Fruit fly (Drosophila melanogaster) whole organism, embryonic: Measurements from ENCODE around the gene CG13896.

Experiments
- BEAF-32 ChIP-seq: fragments of 200-800 bp; sonication (Bioruptor generic); optimal IDR thresholded peaks from 3 replicates; lab custom pipeline; 2017; ENCODE audit warnings: missing biosample characterization, missing genetic modification characterization, mild to moderate bottlenecking, moderate library complexity, missing genetic modification reagents
- Blimp-1 ChIP-seq: fragments of 200-800 bp; sonication (Bioruptor generic); optimal IDR thresholded peaks from 3 replicates; lab custom pipeline; 2018; ENCODE audit warnings: missing biosample characterization, missing genetic modification characterization, mild to moderate bottlenecking, moderate library complexity, missing genetic modification reagents
- CG10209 ChIP-seq: fragments of 200-800 bp; sonication (Bioruptor generic); optimal IDR thresholded peaks from 3 replicates; lab custom pipeline; 2017; ENCODE audit warnings: missing biosample characterization, mild to moderate bottlenecking, missing genetic modification characterization, missing genetic modification reagents
- CG10959 ChIP-seq: fragments of 200-800 bp; sonication (Bioruptor generic); IDR thresholded peaks from 2 replicates; pipeline ENCODE4 v1.3.6; 2022; ENCODE audit warnings: missing biosample characterization, missing genetic modification characterization
- CG12219 ChIP-seq: fragments of 200-800 bp; sonication (Bioruptor generic); optimal IDR thresholded peaks from 3 replicates; lab custom pipeline; 2018; ENCODE audit warnings: missing biosample characterization, mild to moderate bottlenecking, missing genetic modification characterization
- CG12769 ChIP-seq: fragments of 200-800 bp; sonication (Bioruptor generic); optimal IDR thresholded peaks from 2 replicates; lab custom pipeline; 2019; ENCODE audit warnings: missing biosample characterization, mild to moderate bottlenecking, missing genetic modification characterization, moderate library complexity
- CG13775 ChIP-seq: fragments of 200-800 bp; sonication (Bioruptor generic); optimal IDR thresholded peaks from 3 replicates; lab custom pipeline; 2017; ENCODE audit warnings: missing biosample characterization, mild to moderate bottlenecking, missing genetic modification characterization
- CG13894 ChIP-seq: fragments of 200-800 bp; sonication (Bioruptor generic); optimal IDR thresholded peaks from 3 replicates; lab custom pipeline; 2018; ENCODE audit warnings: missing biosample characterization, mild to moderate bottlenecking, missing genetic modification characterization, moderate library complexity
- CG1603 ChIP-seq: fragments of 200-800 bp; sonication (Bioruptor generic); optimal IDR thresholded peaks from 2 replicates; lab custom pipeline; 2019; ENCODE audit warnings: missing biosample characterization, mild to moderate bottlenecking, missing genetic modification characterization, moderate library complexity
- CG17802 ChIP-seq: fragments of 200-800 bp; sonication (Bioruptor generic); optimal IDR thresholded peaks from 2 replicates; lab custom pipeline; 2018; ENCODE audit warnings: missing biosample characterization, mild to moderate bottlenecking, missing genetic modification characterization, moderate library complexity
- CG1832 ChIP-seq: fragments of 200-800 bp; sonication (Bioruptor generic); optimal IDR thresholded peaks from 2 replicates; lab custom pipeline; 2017; ENCODE audit warnings: missing biosample characterization, mild to moderate bottlenecking, missing genetic modification characterization, inconsistent platforms
- CG2712 ChIP-seq: fragments of 200-800 bp; optimal IDR thresholded peaks from 3 replicates; lab custom pipeline; 2019; ENCODE audit warnings: missing biosample characterization, mild to moderate bottlenecking, missing genetic modification characterization, moderate library complexity
- CG30403 ChIP-seq: fragments of 200-800 bp; sonication (Bioruptor generic); optimal IDR thresholded peaks from 3 replicates; lab custom pipeline; 2016; ENCODE audit warnings: missing biosample characterization, missing genetic modification characterization
- CG4404 ChIP-seq: fragments of 200-800 bp; sonication (Bioruptor generic); IDR thresholded peaks from 2 replicates; pipeline ENCODE4 v1.3.6; 2022; ENCODE audit warnings: missing biosample characterization, missing genetic modification characterization
- CG5180 ChIP-seq: fragments of 200-800 bp; sonication (Bioruptor generic); optimal IDR thresholded peaks from 3 replicates; lab custom pipeline; 2017; ENCODE audit warnings: missing biosample characterization, missing genetic modification characterization, mild to moderate bottlenecking, moderate library complexity, missing genetic modification reagents
- CG7556 ChIP-seq: fragments of 200-800 bp; sonication (Bioruptor generic); optimal IDR thresholded peaks from 2 replicates; lab custom pipeline; 2017; ENCODE audit warnings: missing biosample characterization, mild to moderate bottlenecking, missing genetic modification characterization
- CG8359 ChIP-seq: fragments of 200-800 bp; sonication (Bioruptor generic); optimal IDR thresholded peaks from 2 replicates; lab custom pipeline; 2017; ENCODE audit warnings: missing biosample characterization, mild to moderate bottlenecking, missing genetic modification characterization, borderline replicate concordance
- CG9437 ChIP-seq: fragments of 200-800 bp; sonication (Bioruptor generic); optimal IDR thresholded peaks from 2 replicates; lab custom pipeline; 2018; ENCODE audit warnings: missing biosample characterization, mild to moderate bottlenecking, missing genetic modification characterization
- CG9609 ChIP-seq: fragments of 200-800 bp; sonication (Bioruptor generic); optimal IDR thresholded peaks from 3 replicates; lab custom pipeline; 2016; ENCODE audit warnings: missing biosample characterization, missing genetic modification characterization
- CkIIα-i1 ChIP-seq: fragments of 200-800 bp; sonication (Bioruptor generic); IDR thresholded peaks from 2 replicates; pipeline ENCODE4 v1.3.6; 2022; ENCODE audit warnings: missing biosample characterization, missing genetic modification characterization
- Dip2 ChIP-seq: fragments of 200-800 bp; sonication (Bioruptor generic); IDR thresholded peaks from 2 replicates; pipeline ENCODE4 v1.3.6; 2022; ENCODE audit warnings: missing biosample characterization, missing genetic modification characterization
- Dll ChIP-seq: fragments of 200-800 bp; sonication (Bioruptor generic); IDR thresholded peaks from 4 replicates; pipeline ENCODE4 v1.3.6; 2022; ENCODE audit warnings: missing biosample characterization, missing genetic modification characterization; ENCODE audit not compliant: partially characterized antibody
- Doc2 ChIP-seq: fragments of 200-800 bp; sonication (Bioruptor generic); IDR thresholded peaks from 2 replicates; pipeline ENCODE4 v1.3.6; 2022; ENCODE audit warnings: missing biosample characterization, missing genetic modification characterization
- Dref ChIP-seq: fragments of 200-800 bp; sonication (Bioruptor generic); IDR thresholded peaks from 2 replicates; pipeline ENCODE4 v1.3.6; 2022; ENCODE audit warnings: missing biosample characterization, missing genetic modification characterization
- Hsf ChIP-seq: fragments of 200-800 bp; sonication (Bioruptor generic); optimal IDR thresholded peaks from 3 replicates; lab custom pipeline; 2016; ENCODE audit warnings: missing biosample characterization, missing genetic modification characterization
- Myb ChIP-seq: fragments of 200-800 bp; sonication (Bioruptor generic); optimal IDR thresholded peaks from 2 replicates; lab custom pipeline; 2016; ENCODE audit warnings: missing biosample characterization, missing genetic modification characterization
- Nf-YB ChIP-seq: fragments of 200-800 bp; sonication (Bioruptor generic); optimal IDR thresholded peaks from 3 replicates; lab custom pipeline; 2019; ENCODE audit warnings: missing biosample characterization, mild to moderate bottlenecking, missing genetic modification characterization, moderate library complexity
- Oaz ChIP-seq: fragments of 200-800 bp; sonication (Bioruptor generic); IDR thresholded peaks from 2 replicates; pipeline ENCODE4 v1.3.6; 2022; ENCODE audit warnings: missing biosample characterization, missing genetic modification characterization
- Pdp1 ChIP-seq, 2 experiments: fragments of 200-800 bp; sonication (Bioruptor generic); optimal IDR thresholded peaks; 3 replicates each; lab custom pipeline; 2016; ENCODE audit warnings: missing biosample characterization in 2 of 2, missing genetic modification characterization in 2 of 2, mild to moderate bottlenecking in 1 of 2, moderate library complexity in 1 of 2
- Tbp ChIP-seq: fragments of >200 bp; optimal IDR thresholded peaks from 2 replicates; lab custom pipeline; 2018; ENCODE audit warnings: missing biosample characterization, missing genetic modification characterization
- Vsx1 ChIP-seq: fragments of 200-800 bp; sonication (Bioruptor generic); optimal IDR thresholded peaks from 2 replicates; lab custom pipeline; 2017; ENCODE audit warnings: missing biosample characterization, mild to moderate bottlenecking, missing genetic modification characterization, missing genetic modification reagents
- bab2 ChIP-seq: fragments of 200-800 bp; sonication (Bioruptor generic); optimal IDR thresholded peaks from 2 replicates; lab custom pipeline; 2016; ENCODE audit warnings: missing biosample characterization, missing genetic modification characterization
- cad ChIP-seq: fragments of >200 bp; optimal IDR thresholded peaks from 2 replicates; lab custom pipeline; 2017; ENCODE audit warnings: missing biosample characterization, missing genetic modification characterization
- croc ChIP-seq: fragments of 200-800 bp; sonication (Bioruptor generic); conservative IDR thresholded peaks from 3 replicates; pipeline ENCODE4 v1.3.6; 2022; ENCODE audit warnings: missing biosample characterization, missing genetic modification characterization
- crp ChIP-seq, 2 experiments: fragments of 200-800 bp; sonication (Bioruptor generic); optimal IDR thresholded peaks; 2 replicates in 1 of 2; 3 replicates in 1 of 2; lab custom pipeline; 2017; ENCODE audit warnings: missing biosample characterization in 2 of 2, missing genetic modification characterization in 2 of 2, mild to moderate bottlenecking in 1 of 2, moderate library complexity in 1 of 2
- gsb ChIP-seq: fragments of 200-800 bp; sonication (Bioruptor generic); IDR thresholded peaks from 2 replicates; pipeline ENCODE4 v1.3.6; 2022; ENCODE audit warnings: missing biosample characterization, missing genetic modification characterization
- inv ChIP-seq: fragments of 200-800 bp; sonication (Bioruptor generic); IDR thresholded peaks from 2 replicates; pipeline ENCODE4 v1.3.6; 2022; ENCODE audit warnings: missing biosample characterization, missing genetic modification characterization; ENCODE audit not compliant: partially characterized antibody
- jing ChIP-seq: fragments of 200-800 bp; sonication (Bioruptor generic); optimal IDR thresholded peaks from 2 replicates; lab custom pipeline; 2018; ENCODE audit warnings: missing biosample characterization, mild to moderate bottlenecking, missing genetic modification characterization
- kah ChIP-seq: fragments of 200-800 bp; sonication (Bioruptor generic); optimal IDR thresholded peaks from 2 replicates; lab custom pipeline; 2018; ENCODE audit warnings: missing biosample characterization, mild to moderate bottlenecking, missing genetic modification characterization
- nerfin-1 ChIP-seq: fragments of 200-800 bp; sonication (Bioruptor generic); optimal IDR thresholded peaks from 3 replicates; lab custom pipeline; 2019; ENCODE audit warnings: missing biosample characterization, mild to moderate bottlenecking, missing genetic modification characterization, moderate library complexity
- pan ChIP-seq, 4 experiments: fragments of >200 bp in 3 of 4; fragments of 200-800 bp in 1 of 4; sonication (Bioruptor generic) in 1 of 4; optimal IDR thresholded peaks in 3 of 4; IDR thresholded peaks in 1 of 4; 2 replicates each; pipeline versions ENCODE4 v1.3.6 to Lab custom; 2017 to 2022; ENCODE audit warnings: missing biosample characterization in 2 of 4, missing genetic modification characterization in 2 of 4, mixed read lengths in 1 of 4
- pum ChIP-seq: fragments of 200-800 bp; sonication (Bioruptor generic); optimal IDR thresholded peaks from 2 replicates; lab custom pipeline; 2016; ENCODE audit warnings: missing biosample characterization, missing genetic modification characterization
- salm ChIP-seq: fragments of 200-800 bp; sonication (Bioruptor generic); optimal IDR thresholded peaks from 2 replicates; lab custom pipeline; 2018; ENCODE audit warnings: missing biosample characterization, mild to moderate bottlenecking, missing genetic modification characterization
- slbo ChIP-seq: fragments of 200-800 bp; sonication (Bioruptor generic); IDR thresholded peaks from 2 replicates; pipeline ENCODE4 v1.3.6; 2022; ENCODE audit warnings: missing biosample characterization, missing genetic modification characterization
- unpg ChIP-seq: fragments of 200-800 bp; sonication (Bioruptor generic); optimal IDR thresholded peaks from 3 replicates; lab custom pipeline; 2018; ENCODE audit warnings: missing biosample characterization, mild to moderate bottlenecking, missing genetic modification characterization, moderate library complexity
- vvl ChIP-seq: fragments of 200-800 bp; sonication (Bioruptor generic); IDR thresholded peaks from 2 replicates; pipeline ENCODE4 v1.3.6; 2022; ENCODE audit warnings: missing biosample characterization, missing genetic modification characterization
- yki ChIP-seq: fragments of >200 bp; optimal IDR thresholded peaks from 3 replicates; lab custom pipeline; 2018
- zf30C ChIP-seq: fragments of 200-800 bp; sonication (Bioruptor generic); optimal IDR thresholded peaks from 3 replicates; lab custom pipeline; 2018; ENCODE audit warnings: missing biosample characterization, mild to moderate bottlenecking, missing genetic modification characterization

The CG13896 gene

DNA sequence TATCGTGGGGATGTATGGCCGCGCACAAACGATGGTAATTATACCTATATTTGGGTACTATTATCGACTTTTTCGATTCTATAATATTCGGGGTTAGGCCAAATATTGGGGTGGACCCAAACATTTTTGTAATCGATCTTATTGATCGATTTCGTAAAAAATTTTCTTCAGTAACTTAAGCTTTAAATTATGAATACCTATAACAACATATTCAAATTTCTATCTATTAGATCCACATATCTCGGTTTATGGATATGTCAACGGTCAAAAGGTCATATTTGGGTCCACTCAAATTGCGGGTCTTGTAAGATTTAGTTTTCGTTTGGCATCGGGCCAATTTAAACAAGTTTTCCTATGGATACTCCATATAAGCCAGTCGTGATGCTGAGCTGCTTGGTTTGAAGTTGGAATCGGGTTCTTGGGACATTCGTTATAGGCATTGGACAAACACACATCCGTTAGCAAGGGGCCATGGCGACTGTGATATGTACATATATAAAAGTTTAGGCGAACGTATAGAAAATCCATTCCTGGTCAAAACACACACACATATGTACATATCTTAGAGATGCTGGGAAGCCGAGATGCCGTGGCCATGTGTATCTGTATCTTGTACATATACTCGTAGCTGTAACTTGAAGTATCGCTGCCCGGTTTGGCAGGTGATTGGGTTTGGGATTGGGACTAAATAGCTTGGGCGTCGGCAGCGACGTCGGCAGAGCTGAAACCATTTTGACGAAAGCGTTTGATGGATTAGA lies 11.3 kb downstream of the CG13896 start (continued):
- no peak for TF ChIP-seq cad (GFP tag; lab: Kevin White, UChicago)
- peak; percentile 62 for TF ChIP-seq Hsf (GFP tag; lab: Kevin White, UChicago)
- peak; percentile 73 for TF ChIP-seq Blimp-1 (GFP tag; lab: Kevin White, UChicago)
- no peak for TF ChIP-seq crp (GFP tag; optimal IDR thresholded peaks at IDR 0.05; lab: Kevin White, UChicago)
- no peak for TF ChIP-seq Oaz (GFP tag; lab: Robert Waterston, UW)
- TF ChIP-seq CkIIα-i1 (GFP tag; lab: Robert Waterston, UW) = no peak
- TF ChIP-seq BEAF-32 (GFP tag; lab: Kevin White, UChicago) = no peak
- TF ChIP-seq Tbp (GFP tag; lab: Kevin White, UChicago) = no peak
- peak; percentile 47 for TF ChIP-seq slbo (GFP tag; lab: Robert Waterston, UW)
- no peak for TF ChIP-seq inv (GFP tag; lab: Robert Waterston, UW)
- TF ChIP-seq Doc2 = no peak
- TF ChIP-seq CG10959 (GFP tag; lab: Robert Waterston, UW) = no peak
- peak; percentile 47 for TF ChIP-seq CG1603 (tag; lab: Kevin White, UChicago)
- TF ChIP-seq croc (GFP tag; lab: Robert Waterston, UW) = no peak
- TF ChIP-seq CG12219 (GFP tag; lab: Kevin White, UChicago) = peak; percentile 83
- peak; percentile 100 for TF ChIP-seq CG13894 (tag; lab: Kevin White, UChicago)
- peak; percentile 55 for TF ChIP-seq Vsx1 (GFP tag; lab: Kevin White, UChicago)
- TF ChIP-seq Dref (GFP tag; lab: Robert Waterston, UW) = no peak
- peak; percentile 5 for TF ChIP-seq jing (GFP tag; lab: Kevin White, UChicago)
- peak; percentile 54 for TF ChIP-seq Nf-YB
- TF ChIP-seq kah (GFP tag; lab: Kevin White, UChicago) = peak; percentile 46
- peak; percentile 7 for TF ChIP-seq bab2 (GFP tag; lab: Kevin White, UChicago)
- TF ChIP-seq vvl (GFP tag; lab: Robert Waterston, UW) = peak; percentile 77
- peak; percentile 68 for TF ChIP-seq CG7556 (GFP tag; lab: Kevin White, UChicago)
- TF ChIP-seq Myb (GFP tag; lab: Kevin White, UChicago) = no peak
- TF ChIP-seq CG2712 (tag; lab: Kevin White, UChicago) = peak; percentile 69
- TF ChIP-seq CG10209 (GFP tag; lab: Kevin White, UChicago) = no peak
- no peak for TF ChIP-seq CG5180 (GFP tag; lab: Kevin White, UChicago)
- TF ChIP-seq CG30403 (GFP tag; lab: Kevin White, UChicago) = peak; percentile 53
- TF ChIP-seq pan (optimal IDR thresholded peaks at IDR 0.05; lab: Kevin White, UChicago) = no peak
- TF ChIP-seq pan (GFP tag; optimal IDR thresholded peaks at IDR 0.05 in 1 of 2, IDR thresholded peaks at IDR 0.05 in 1 of 2) = peak in 1 of 2 experiments; percentile 53
- no peak for TF ChIP-seq pum (GFP tag; lab: Kevin White, UChicago)
- TF ChIP-seq zf30C (GFP tag; lab: Kevin White, UChicago) = no peak
- TF ChIP-seq gsb (GFP tag; lab: Robert Waterston, UW) = no peak
- peak; percentile 66 for TF ChIP-seq CG12769 (tag; lab: Kevin White, UChicago)
- peak; percentile 41 for TF ChIP-seq salm (tag; lab: Kevin White, UChicago)
- TF ChIP-seq CG8359 = peak; percentile 28
- no peak for TF ChIP-seq yki
- peak; percentile 8 for TF ChIP-seq CG13775 (GFP tag; lab: Kevin White, UChicago)
- TF ChIP-seq nerfin-1 = peak; percentile 20
- no peak for TF ChIP-seq CG9609 (GFP tag; lab: Kevin White, UChicago)
- peak; percentile 86 for TF ChIP-seq unpg
- no peak for TF ChIP-seq Dip2 (GFP tag; lab: Robert Waterston, UW)
- TF ChIP-seq Dll (GFP tag; lab: Robert Waterston, UW) = no peak
- TF ChIP-seq CG4404 (GFP tag; lab: Robert Waterston, UW) = no peak
- TF ChIP-seq CG1832 = no peak
- peak; percentile 59 for TF ChIP-seq CG9437 (GFP tag; lab: Kevin White, UChicago)
- TF ChIP-seq Pdp1 (GFP tag; optimal IDR thresholded peaks at IDR 0.05; lab: Kevin White, UChicago) = peak; percentile 5 to 59
- TF ChIP-seq CG17802 (tag; lab: Kevin White, UChicago) = no peak
